Fruit fly (Drosophila melanogaster) whole organism, embryonic: Measurements from ENCODE around the gene CG14282.

Source experiments
- Abd-B ChIP-seq: fragments of 200-800 bp; sonication (Bioruptor generic); optimal IDR thresholded peaks from 2 replicates; lab custom pipeline; 2018; ENCODE audit warnings: missing biosample characterization, mild to moderate bottlenecking, missing genetic modification characterization, moderate library complexity
- Adf1 ChIP-seq: fragments of 200-800 bp; sonication (Bioruptor generic); IDR thresholded peaks from 2 replicates; pipeline ENCODE4 v1.3.6; 2022; ENCODE audit warnings: missing biosample characterization, missing genetic modification characterization
- Atf-2 ChIP-seq: fragments of 200-800 bp; sonication (Bioruptor generic); optimal IDR thresholded peaks from 2 replicates; lab custom pipeline; 2016; ENCODE audit warnings: missing biosample characterization, missing genetic modification characterization
- CG10321 ChIP-seq: fragments of 200-800 bp; sonication (Bioruptor generic); IDR thresholded peaks from 2 replicates; pipeline ENCODE4 v1.3.6; 2022; ENCODE audit warnings: missing biosample characterization, missing genetic modification characterization
- CG11723 ChIP-seq: fragments of 200-800 bp; sonication (Bioruptor generic); optimal IDR thresholded peaks from 2 replicates; lab custom pipeline; 2017; ENCODE audit warnings: missing biosample characterization, mild to moderate bottlenecking, missing genetic modification characterization
- CG12299 ChIP-seq: fragments of 200-800 bp; sonication (Bioruptor generic); optimal IDR thresholded peaks from 2 replicates; lab custom pipeline; 2018; ENCODE audit warnings: missing biosample characterization, mild to moderate bottlenecking, missing genetic modification characterization
- CG12391 ChIP-seq: fragments of 200-800 bp; sonication (Bioruptor generic); optimal IDR thresholded peaks from 3 replicates; lab custom pipeline; 2018; ENCODE audit warnings: missing biosample characterization, mild to moderate bottlenecking, missing genetic modification characterization, moderate library complexity
- CG12942 ChIP-seq: fragments of 200-800 bp; sonication (Bioruptor generic); optimal IDR thresholded peaks from 3 replicates; lab custom pipeline; 2016; ENCODE audit warnings: missing biosample characterization, missing genetic modification characterization
- CG17359 ChIP-seq: fragments of 200-800 bp; sonication (Bioruptor generic); optimal IDR thresholded peaks from 3 replicates; lab custom pipeline; 2018; ENCODE audit warnings: missing biosample characterization, mild to moderate bottlenecking, missing genetic modification characterization, moderate library complexity
- CG17361 ChIP-seq: fragments of 200-800 bp; sonication (Bioruptor generic); IDR thresholded peaks from 3 replicates; pipeline ENCODE4 v1.3.6; 2022; ENCODE audit warnings: missing biosample characterization, missing genetic modification characterization
- CG17912 ChIP-seq: fragments of 200-800 bp; sonication (Bioruptor generic); optimal IDR thresholded peaks from 2 replicates; lab custom pipeline; 2018; ENCODE audit warnings: missing biosample characterization, mild to moderate bottlenecking, missing genetic modification characterization
- CG1792 ChIP-seq: fragments of 200-800 bp; sonication (Bioruptor generic); optimal IDR thresholded peaks from 2 replicates; lab custom pipeline; 2016; ENCODE audit warnings: missing biosample characterization, missing genetic modification characterization
- CG2199 ChIP-seq: fragments of 200-800 bp; sonication (Bioruptor generic); IDR thresholded peaks from 3 replicates; pipeline ENCODE4 v1.3.6; 2022; ENCODE audit warnings: missing biosample characterization, missing genetic modification characterization
- CG30020 ChIP-seq: fragments of 200-800 bp; optimal IDR thresholded peaks from 2 replicates; lab custom pipeline; 2019; ENCODE audit warnings: missing biosample characterization, mild to moderate bottlenecking, missing genetic modification characterization, moderate library complexity
- CG31441 ChIP-seq: fragments of 200-800 bp; sonication (Bioruptor generic); IDR thresholded peaks from 2 replicates; pipeline ENCODE4 v1.3.6; 2022; ENCODE audit warnings: missing biosample characterization, missing genetic modification characterization
- CG3407 ChIP-seq: fragments of 200-800 bp; sonication (Bioruptor generic); optimal IDR thresholded peaks from 2 replicates; lab custom pipeline; 2018; ENCODE audit warnings: missing biosample characterization, mild to moderate bottlenecking, missing genetic modification characterization
- CG4820 ChIP-seq: fragments of 200-800 bp; sonication (Bioruptor generic); optimal IDR thresholded peaks from 3 replicates; lab custom pipeline; 2016; ENCODE audit warnings: missing biosample characterization, missing genetic modification characterization
- CG5180 ChIP-seq: fragments of 200-800 bp; sonication (Bioruptor generic); optimal IDR thresholded peaks from 3 replicates; lab custom pipeline; 2017; ENCODE audit warnings: missing biosample characterization, missing genetic modification characterization, mild to moderate bottlenecking, moderate library complexity, missing genetic modification reagents
- CG7357 ChIP-seq: fragments of 200-800 bp; sonication (Bioruptor generic); IDR thresholded peaks from 3 replicates; pipeline ENCODE4 v1.3.6; 2022; ENCODE audit warnings: missing biosample characterization, missing genetic modification characterization
- CG7372 ChIP-seq: fragments of 200-800 bp; sonication (Bioruptor generic); IDR thresholded peaks from 2 replicates; pipeline ENCODE4 v1.3.6; 2022; ENCODE audit warnings: missing biosample characterization, missing genetic modification characterization
- CG7987 ChIP-seq: fragments of 200-800 bp; sonication (Bioruptor generic); optimal IDR thresholded peaks from 2 replicates; lab custom pipeline; 2018; ENCODE audit warnings: missing biosample characterization, mild to moderate bottlenecking, missing genetic modification characterization, moderate library complexity
- CG9437 ChIP-seq: fragments of 200-800 bp; sonication (Bioruptor generic); optimal IDR thresholded peaks from 2 replicates; lab custom pipeline; 2018; ENCODE audit warnings: missing biosample characterization, mild to moderate bottlenecking, missing genetic modification characterization
- CG9797 ChIP-seq: fragments of 200-800 bp; sonication (Bioruptor generic); optimal IDR thresholded peaks from 3 replicates; lab custom pipeline; 2018; ENCODE audit warnings: missing biosample characterization, mild to moderate bottlenecking, missing genetic modification characterization
- CkIIα-i1 ChIP-seq: fragments of 200-800 bp; sonication (Bioruptor generic); IDR thresholded peaks from 2 replicates; pipeline ENCODE4 v1.3.6; 2022; ENCODE audit warnings: missing biosample characterization, missing genetic modification characterization
- Dfd ChIP-seq, 2 experiments: fragments of >200 bp; optimal IDR thresholded peaks; 2 replicates each; lab custom pipeline; 2017; ENCODE audit warnings: missing biosample characterization in 2 of 2, missing genetic modification characterization in 2 of 2
- Dip2 ChIP-seq: fragments of 200-800 bp; sonication (Bioruptor generic); IDR thresholded peaks from 2 replicates; pipeline ENCODE4 v1.3.6; 2022; ENCODE audit warnings: missing biosample characterization, missing genetic modification characterization
- Dref ChIP-seq: fragments of 200-800 bp; sonication (Bioruptor generic); IDR thresholded peaks from 2 replicates; pipeline ENCODE4 v1.3.6; 2022; ENCODE audit warnings: missing biosample characterization, missing genetic modification characterization
- Hey ChIP-seq: fragments of 200-800 bp; sonication (Bioruptor generic); optimal IDR thresholded peaks from 3 replicates; lab custom pipeline; 2018; ENCODE audit warnings: missing biosample characterization, mild to moderate bottlenecking, missing genetic modification characterization
- Hr51 ChIP-seq, 2 experiments: fragments of 200-800 bp; sonication (Bioruptor generic); optimal IDR thresholded peaks; 2 replicates in 1 of 2; 3 replicates in 1 of 2; lab custom pipeline; 2016 to 2018; ENCODE audit warnings: missing biosample characterization in 2 of 2, missing genetic modification characterization in 2 of 2, mild to moderate bottlenecking in 1 of 2, moderate library complexity in 1 of 2
- MTF-1 ChIP-seq: fragments of 200-800 bp; sonication (Bioruptor generic); optimal IDR thresholded peaks from 2 replicates; lab custom pipeline; 2018; ENCODE audit warnings: missing biosample characterization, mild to moderate bottlenecking, missing genetic modification characterization, borderline replicate concordance
- Meics ChIP-seq: fragments of 200-800 bp; sonication (Bioruptor generic); optimal IDR thresholded peaks from 2 replicates; lab custom pipeline; 2017; ENCODE audit warnings: missing biosample characterization, mild to moderate bottlenecking, missing genetic modification characterization
- Nf-YB ChIP-seq: fragments of 200-800 bp; sonication (Bioruptor generic); optimal IDR thresholded peaks from 3 replicates; lab custom pipeline; 2019; ENCODE audit warnings: missing biosample characterization, mild to moderate bottlenecking, missing genetic modification characterization, moderate library complexity
- Side ChIP-seq: fragments of 200-800 bp; sonication (Bioruptor generic); optimal IDR thresholded peaks from 2 replicates; lab custom pipeline; 2016; ENCODE audit warnings: missing biosample characterization, missing genetic modification characterization
- Xrp1 ChIP-seq: fragments of 200-800 bp; sonication (Bioruptor generic); IDR thresholded peaks from 2 replicates; pipeline ENCODE4 v1.3.6; 2022; ENCODE audit warnings: missing biosample characterization, missing genetic modification characterization
- bsh ChIP-seq, 2 experiments: fragments of 200-800 bp; sonication (Bioruptor generic); optimal IDR thresholded peaks; 2 replicates each; lab custom pipeline; 2017 to 2018; ENCODE audit warnings: mild to moderate bottlenecking in 2 of 2, missing biosample characterization in 2 of 2, missing genetic modification characterization in 2 of 2, moderate library complexity in 1 of 2
- en ChIP-seq: fragments of 200-800 bp; sonication (Bioruptor generic); optimal IDR thresholded peaks from 2 replicates; lab custom pipeline; 2016; ENCODE audit warnings: missing biosample characterization, missing genetic modification characterization
- fru ChIP-seq: fragments of >200 bp; optimal IDR thresholded peaks from 2 replicates; lab custom pipeline; 2017
- hkb ChIP-seq, 2 experiments: fragments of 200-800 bp in 1 of 2; fragments of >200 bp in 1 of 2; sonication (Bioruptor generic) in 1 of 2; IDR thresholded peaks in 1 of 2; optimal IDR thresholded peaks in 1 of 2; 2 replicates each; pipeline versions ENCODE4 v1.3.6 to Lab custom; 2017 to 2022; ENCODE audit warnings: missing biosample characterization in 1 of 2, missing genetic modification characterization in 1 of 2
- kah ChIP-seq: fragments of 200-800 bp; sonication (Bioruptor generic); optimal IDR thresholded peaks from 2 replicates; lab custom pipeline; 2018; ENCODE audit warnings: missing biosample characterization, mild to moderate bottlenecking, missing genetic modification characterization
- ken ChIP-seq: fragments of 200-800 bp; sonication (Bioruptor generic); IDR thresholded peaks from 3 replicates; pipeline ENCODE4 v1.3.6; 2022; ENCODE audit warnings: missing biosample characterization, missing genetic modification characterization
- maf-S ChIP-seq: fragments of 200-800 bp; sonication (Bioruptor generic); optimal IDR thresholded peaks from 2 replicates; lab custom pipeline; 2016; ENCODE audit warnings: missing biosample characterization, missing genetic modification characterization
- onecut ChIP-seq: fragments of 200-800 bp; sonication (Bioruptor generic); IDR thresholded peaks from 2 replicates; pipeline ENCODE4 v1.3.6; 2022; ENCODE audit warnings: missing biosample characterization, missing genetic modification characterization
- org-1 ChIP-seq: fragments of 200-800 bp; sonication (Bioruptor generic); optimal IDR thresholded peaks from 2 replicates; lab custom pipeline; 2017; ENCODE audit warnings: missing biosample characterization, missing genetic modification characterization
- prd ChIP-seq, 3 experiments: fragments of >200 bp in 2 of 3; fragments of 200-800 bp in 1 of 3; sonication (Bioruptor generic) in 1 of 3; optimal IDR thresholded peaks in 2 of 3; IDR thresholded peaks in 1 of 3; 2 replicates in 2 of 3; 3 replicates in 1 of 3; pipeline versions ENCODE4 v1.3.6 to Lab custom; 2017 to 2022; ENCODE audit warnings: missing biosample characterization in 1 of 3, missing genetic modification characterization in 1 of 3
- row ChIP-seq: fragments of 200-800 bp; sonication (Bioruptor generic); IDR thresholded peaks from 3 replicates; pipeline ENCODE4 v1.3.6; 2022; ENCODE audit warnings: missing biosample characterization, missing genetic modification characterization
- sens-2 ChIP-seq: fragments of 200-800 bp; sonication (Bioruptor generic); IDR thresholded peaks from 2 replicates; pipeline ENCODE4 v1.3.6; 2022; ENCODE audit warnings: missing biosample characterization, missing genetic modification characterization
- sim ChIP-seq: fragments of 200-800 bp; sonication (Bioruptor generic); IDR thresholded peaks from 2 replicates; pipeline ENCODE4 v1.3.6; 2022; ENCODE audit warnings: missing biosample characterization, missing genetic modification characterization
- sqz ChIP-seq: fragments of 200-800 bp; sonication (Bioruptor generic); optimal IDR thresholded peaks from 3 replicates; lab custom pipeline; 2018; ENCODE audit warnings: missing biosample characterization, mild to moderate bottlenecking, missing genetic modification characterization
- trem ChIP-seq: fragments of 200-800 bp; optimal IDR thresholded peaks from 3 replicates; lab custom pipeline; 2019; ENCODE audit warnings: missing biosample characterization, mild to moderate bottlenecking, missing genetic modification characterization, moderate library complexity
- wdn ChIP-seq: fragments of 200-800 bp; sonication (Bioruptor generic); IDR thresholded peaks from 2 replicates; pipeline ENCODE4 v1.3.6; 2022; ENCODE audit warnings: missing biosample characterization, missing genetic modification characterization

Gene CG14282

DNA sequence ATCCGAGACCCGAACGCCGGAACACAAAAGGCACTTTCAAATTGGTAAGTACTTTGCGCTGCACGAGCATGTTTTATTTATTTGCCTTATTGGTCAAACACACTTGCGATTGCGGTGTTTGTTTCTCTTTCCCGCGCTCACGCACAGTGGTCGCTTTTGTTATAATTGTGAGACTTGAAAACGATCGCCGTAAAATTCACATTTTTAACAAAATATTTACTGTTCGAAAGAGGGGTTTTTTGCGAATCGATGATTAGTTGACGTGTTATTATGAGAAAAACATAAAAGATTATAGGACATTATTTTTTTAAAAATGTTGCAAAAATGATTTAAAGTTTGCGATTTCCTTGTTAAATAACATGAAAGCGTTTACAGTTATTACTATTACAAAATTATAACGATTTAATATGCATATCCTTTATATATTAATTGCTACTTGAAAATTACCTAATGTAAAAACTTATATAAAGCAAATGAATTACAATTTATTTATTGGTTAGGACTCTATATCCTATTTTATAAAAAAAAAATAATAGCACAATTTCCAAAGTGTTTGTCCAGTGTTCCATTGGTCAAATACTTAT lies 11.8 kb upstream of the CG14282 start (continued):
- no peak for TF ChIP-seq maf-S (GFP tag; lab: Kevin White, UChicago)
- TF ChIP-seq CG2199 (GFP tag; lab: Robert Waterston, UW): no peak
- TF ChIP-seq ken (GFP tag; lab: Robert Waterston, UW): no peak
- no peak for TF ChIP-seq Dfd (GFP tag; optimal IDR thresholded peaks at IDR 0.05; lab: Kevin White, UChicago)
- TF ChIP-seq Adf1 (GFP tag; lab: Robert Waterston, UW): no peak
- no peak for TF ChIP-seq CG17912 (GFP tag; lab: Kevin White, UChicago)
- no peak for TF ChIP-seq trem
- TF ChIP-seq Nf-YB (GFP tag; lab: Kevin White, UChicago): peak; percentile 2
- TF ChIP-seq Side (GFP tag; lab: Kevin White, UChicago): no peak
- TF ChIP-seq row: peak; percentile 58
- no peak for TF ChIP-seq hkb (optimal IDR thresholded peaks at IDR 0.05; lab: Kevin White, UChicago)
- TF ChIP-seq hkb (GFP tag; IDR thresholded peaks at IDR 0.05; lab: Robert Waterston, UW): 0 out of 2 replicates have a peak, but pooled peaks have one; percentile 36
- TF ChIP-seq bsh (GFP tag; optimal IDR thresholded peaks at IDR 0.05; lab: Kevin White, UChicago): peak in 1 of 2 experiments; percentile 27
- peak; percentile 18 for TF ChIP-seq MTF-1 (GFP tag; lab: Kevin White, UChicago)
- TF ChIP-seq CG11723: peak; percentile 29
- TF ChIP-seq CG9437: peak; percentile 60
- TF ChIP-seq org-1 (GFP tag; lab: Kevin White, UChicago): no peak
- peak; percentile 73 for TF ChIP-seq CG17361 (GFP tag; lab: Robert Waterston, UW)
- TF ChIP-seq CG30020: no peak
- TF ChIP-seq Dref (GFP tag; lab: Robert Waterston, UW): no peak
- no peak for TF ChIP-seq CG10321 (GFP tag; lab: Robert Waterston, UW)
- TF ChIP-seq CG4820: no peak
- peak; percentile 38; the same call in 1 of the 2 replicates for TF ChIP-seq Xrp1 (GFP tag; lab: Robert Waterston, UW)
- no peak for TF ChIP-seq CG7357 (GFP tag; lab: Robert Waterston, UW)
- TF ChIP-seq CG17359: peak; percentile 42
- no peak for TF ChIP-seq sim (GFP tag; lab: Robert Waterston, UW)
- TF ChIP-seq CG12391 (tag; lab: Kevin White, UChicago): peak; percentile 61
- TF ChIP-seq CG5180 (GFP tag; lab: Kevin White, UChicago): no peak
- no peak for TF ChIP-seq en
- no peak for TF ChIP-seq CkIIα-i1 (GFP tag; lab: Robert Waterston, UW)
- TF ChIP-seq CG7987 (GFP tag; lab: Kevin White, UChicago): no peak
- TF ChIP-seq CG1792: no peak
- peak; percentile 38 for TF ChIP-seq Hey (tag; lab: Kevin White, UChicago)
- TF ChIP-seq onecut (GFP tag; lab: Robert Waterston, UW): peak; percentile 21; the same call in 1 of the 2 replicates
- TF ChIP-seq Atf-2 (GFP tag; lab: Kevin White, UChicago): peak; percentile 9
- TF ChIP-seq Dip2 (GFP tag; lab: Robert Waterston, UW): no peak
- peak in 1 of 2 experiments; percentile 65 for TF ChIP-seq Hr51 (GFP tag; optimal IDR thresholded peaks at IDR 0.05; lab: Kevin White, UChicago)
- no peak for TF ChIP-seq wdn
- no peak for TF ChIP-seq CG7372 (GFP tag; lab: Robert Waterston, UW)
- TF ChIP-seq CG9797: no peak
- no peak for TF ChIP-seq CG12942
- peak; percentile 62 for TF ChIP-seq CG31441 (GFP tag; lab: Robert Waterston, UW)
- no peak for TF ChIP-seq prd (optimal IDR thresholded peaks at IDR 0.05; lab: Kevin White, UChicago)
- TF ChIP-seq prd (GFP tag; IDR thresholded peaks at IDR 0.05; lab: Robert Waterston, UW): peak; percentile 52; the same call in 2 of the 3 replicates
- no peak for TF ChIP-seq fru
- TF ChIP-seq kah (GFP tag; lab: Kevin White, UChicago): no peak
- no peak for TF ChIP-seq sqz (GFP tag; lab: Kevin White, UChicago)
- TF ChIP-seq CG3407: no peak
- peak; percentile 66 for TF ChIP-seq Meics
- no peak for TF ChIP-seq sens-2 (GFP tag; lab: Robert Waterston, UW)
- no peak for TF ChIP-seq CG12299 (tag; lab: Kevin White, UChicago)
- TF ChIP-seq Abd-B (GFP tag; lab: Kevin White, UChicago): peak; percentile 31
